Worm (Caenorhabditis elegans): Measurements from ENCODE around the gene Y60C6A.1.

DNA sequence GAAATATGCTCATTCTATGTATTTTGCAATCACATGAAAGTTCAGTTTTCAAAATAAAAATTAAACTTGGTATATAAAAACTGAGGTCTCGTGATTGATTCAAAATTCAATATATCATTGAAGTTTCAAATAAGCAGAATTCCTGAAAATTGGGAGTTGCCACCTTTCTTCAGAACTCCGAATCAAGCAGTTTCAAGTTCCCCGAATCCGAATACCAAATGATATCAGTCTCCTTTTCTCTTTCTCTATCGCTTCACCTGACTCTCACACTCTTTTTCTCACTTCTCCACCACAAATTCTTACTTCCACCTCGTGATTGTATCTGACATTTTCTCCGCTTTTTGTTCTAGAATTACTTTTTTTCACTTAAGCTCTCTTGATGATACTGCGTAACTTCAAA, 10.9 kb downstream of the Y60C6A.1 start, which contains the start of gene R02F11.2:
- TF ChIP-seq ets-4 (tag; optimal IDR thresholded peaks at IDR 0.05) (no peak), sox-2 (GFP tag; IDR thresholded peaks at IDR 0.05) (no peak), pat-9 (tag; optimal IDR thresholded peaks at IDR 0.05) (no peak), pros-1 (tag; optimal IDR thresholded peaks at IDR 0.05) (no peak), zip-5 (tag; optimal IDR thresholded peaks at IDR 0.05) (no peak), mec-3 (tag; optimal IDR thresholded peaks at IDR 0.05; ENCODE audit: borderline replicate concordance) (no peak)
